Fruit fly (Drosophila melanogaster) whole organism, prepupa: ENCODE results near the gene Cyp308a1.

Experiments
- Blimp-1 ChIP-seq: fragments of 200-800 bp; sonication (Bioruptor generic); optimal IDR thresholded peaks from 3 replicates; lab custom pipeline; 2017; ENCODE audit warnings: missing biosample characterization, missing genetic modification characterization, mild to moderate bottlenecking, moderate library complexity, missing genetic modification reagents
- CG10669 ChIP-seq: fragments of 200-800 bp; sonication (Bioruptor generic); optimal IDR thresholded peaks from 3 replicates; lab custom pipeline; 2018; ENCODE audit warnings: missing biosample characterization, mild to moderate bottlenecking, missing genetic modification characterization, moderate library complexity
- CG11294 ChIP-seq: fragments of 200-800 bp; sonication (Bioruptor generic); IDR thresholded peaks from 2 replicates; pipeline ENCODE4 v1.3.6; 2022; ENCODE audit warnings: missing biosample characterization, missing genetic modification characterization
- CG11902 ChIP-seq: fragments of 200-800 bp; sonication (Bioruptor generic); optimal IDR thresholded peaks from 3 replicates; lab custom pipeline; 2016; ENCODE audit warnings: missing biosample characterization, missing genetic modification characterization
- Hr39 ChIP-seq: fragments of 200-800 bp; sonication (Bioruptor generic); optimal IDR thresholded peaks from 2 replicates; lab custom pipeline; 2016; ENCODE audit warnings: missing biosample characterization, missing genetic modification characterization
- Lpt ChIP-seq: fragments of 200-800 bp; sonication (Bioruptor generic); optimal IDR thresholded peaks from 3 replicates; lab custom pipeline; 2016; ENCODE audit warnings: missing biosample characterization, missing genetic modification characterization
- Smox ChIP-seq: fragments of 200-800 bp; sonication (Bioruptor generic); optimal IDR thresholded peaks from 3 replicates; lab custom pipeline; 2016; ENCODE audit warnings: missing biosample characterization, missing genetic modification characterization
- Sox15 ChIP-seq: fragments of 200-800 bp; sonication (Bioruptor generic); optimal IDR thresholded peaks from 3 replicates; lab custom pipeline; 2016; ENCODE audit warnings: missing biosample characterization, missing genetic modification characterization
- acj6 ChIP-seq: fragments of 200-800 bp; sonication (Bioruptor generic); optimal IDR thresholded peaks from 3 replicates; lab custom pipeline; 2016; ENCODE audit warnings: missing biosample characterization, missing genetic modification characterization
- pdm3 ChIP-seq: fragments of 200-800 bp; sonication (Bioruptor generic); optimal IDR thresholded peaks from 3 replicates; lab custom pipeline; 2016; ENCODE audit warnings: missing biosample characterization, missing genetic modification characterization
- spab ChIP-seq: fragments of 200-800 bp; sonication (Bioruptor generic); optimal IDR thresholded peaks from 2 replicates; lab custom pipeline; 2017; ENCODE audit warnings: missing biosample characterization, mild to moderate bottlenecking, missing genetic modification characterization, missing genetic modification reagents

DNA sequence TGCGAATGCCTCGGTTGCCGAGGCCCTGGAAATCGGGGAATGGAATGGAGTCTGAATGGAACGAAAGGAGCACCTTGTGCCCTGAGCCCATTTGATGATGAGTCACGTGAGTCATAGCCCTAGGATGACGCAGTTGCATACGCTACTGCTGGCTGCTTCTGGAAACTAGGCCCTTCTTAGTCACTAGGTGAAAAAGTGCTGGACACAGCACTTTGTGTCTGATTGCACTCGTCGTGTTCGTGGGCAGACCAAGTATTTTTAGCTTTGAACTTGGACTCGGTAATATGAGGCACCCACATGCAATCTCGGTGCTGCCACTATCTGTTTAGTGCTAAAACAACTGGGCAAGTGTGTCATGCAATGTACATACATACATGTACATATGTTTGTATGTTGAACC is 7.4 kb upstream of the Cyp308a1 start:
- no peak for TF ChIP-seq acj6 (GFP tag; lab: Kevin White, UChicago)
- TF ChIP-seq Hr39 (GFP tag; lab: Kevin White, UChicago) = no peak
- no peak for TF ChIP-seq Blimp-1 (GFP tag; lab: Kevin White, UChicago)
- no peak for TF ChIP-seq pdm3 (GFP tag; lab: Kevin White, UChicago)
- TF ChIP-seq CG11294 (GFP tag; lab: Robert Waterston, UW) = no peak
- TF ChIP-seq Lpt (GFP tag; lab: Kevin White, UChicago) = no peak
- no peak for TF ChIP-seq Sox15 (GFP tag; lab: Kevin White, UChicago)
- no peak for TF ChIP-seq CG11902 (GFP tag; lab: Kevin White, UChicago)
- no peak for TF ChIP-seq spab (GFP tag; lab: Kevin White, UChicago)
- TF ChIP-seq Smox = no peak
- TF ChIP-seq CG10669 = no peak
